Worm (Caenorhabditis elegans) whole organism, L1 larva: Measurements from ENCODE around the gene F32F2.4.

Experiments
- F16B12.6 ChIP-seq: fragments of 150-350 bp; optimal IDR thresholded peaks from 2 replicates; lab custom pipeline; 2014; ENCODE audit warnings: missing biosample characterization, missing genetic modification characterization
- ceh-63 ChIP-seq: fragments of 200-800 bp; sonication (Bioruptor generic); optimal IDR thresholded peaks from 2 replicates; lab custom pipeline; 2018; ENCODE audit warnings: mild to moderate bottlenecking, missing genetic modification characterization, missing compliant biosample characterization
- ceh-90 ChIP-seq: sonication (generic microtip); optimal IDR thresholded peaks from 2 replicates; lab custom pipeline; 2016; ENCODE audit warnings: missing genetic modification characterization, missing compliant biosample characterization
- ces-1 ChIP-seq: fragments of 150-350 bp; optimal IDR thresholded peaks from 2 replicates; lab custom pipeline; 2014; ENCODE audit warnings: missing biosample characterization, missing genetic modification reagents, missing genetic modification characterization
- dpl-1 ChIP-seq, 3 experiments: fragments of 150-350 bp in 2 of 3; sonication (generic microtip) in 1 of 3; optimal IDR thresholded peaks; 2 replicates each; lab custom pipeline; 2014 to 2017; ENCODE audit warnings: missing biosample characterization in 3 of 3, missing genetic modification characterization in 3 of 3, missing genetic modification reagents in 3 of 3
- efl-1 ChIP-seq, 4 experiments: fragments of 150-350 bp; optimal IDR thresholded peaks in 3 of 4; peaks in 1 of 4; 1 replicate in 1 of 4; 2 replicates in 3 of 4; lab custom pipeline; 2014; ENCODE audit warnings: missing biosample characterization in 2 of 4, missing genetic modification characterization in 2 of 4, missing genetic modification reagents in 2 of 4
- elt-2 ChIP-seq: sonication (generic microtip); optimal IDR thresholded peaks from 2 replicates; lab custom pipeline; 2016; ENCODE audit warnings: missing genetic modification characterization, mild to moderate bottlenecking, inconsistent platforms, missing compliant biosample characterization, missing genetic modification reagents
- elt-3 ChIP-seq, 6 experiments: fragments of 150-350 bp in 1 of 6; sonication (generic microtip); optimal IDR thresholded peaks; 2 replicates each; lab custom pipeline; 2017 to 2018; ENCODE audit warnings: missing biosample characterization in 6 of 6, missing genetic modification characterization in 6 of 6, inconsistent platforms in 1 of 6
- fos-1 ChIP-seq: fragments of 150-350 bp; optimal IDR thresholded peaks from 2 replicates; lab custom pipeline; 2014; ENCODE audit warnings: missing biosample characterization, missing genetic modification characterization
- hlh-4 ChIP-seq: sonication (generic microtip); optimal IDR thresholded peaks from 2 replicates; lab custom pipeline; 2016; ENCODE audit warnings: mild to moderate bottlenecking, missing genetic modification characterization, missing compliant biosample characterization
- hpl-2 ChIP-seq: fragments of 150-350 bp; optimal IDR thresholded peaks from 2 replicates; lab custom pipeline; 2014; ENCODE audit warnings: missing biosample characterization, missing genetic modification reagents, missing genetic modification characterization
- jun-1 ChIP-seq: fragments of 150-350 bp; optimal IDR thresholded peaks from 2 replicates; lab custom pipeline; 2014; ENCODE audit warnings: missing biosample characterization, missing genetic modification reagents, missing genetic modification characterization
- lin-13 ChIP-seq: fragments of 150-350 bp; optimal IDR thresholded peaks from 2 replicates; lab custom pipeline; 2014; ENCODE audit warnings: missing biosample characterization, missing genetic modification reagents, missing genetic modification characterization
- lin-14 ChIP-seq: fragments of 200-800 bp; sonication (Bioruptor generic); optimal IDR thresholded peaks from 2 replicates; lab custom pipeline; 2018; ENCODE audit warnings: mild to moderate bottlenecking, missing genetic modification characterization, moderate library complexity, missing compliant biosample characterization
- lin-35 ChIP-seq, 2 experiments: fragments of 150-350 bp; optimal IDR thresholded peaks; 2 replicates each; lab custom pipeline; 2014; ENCODE audit warnings: missing biosample characterization in 2 of 2, missing genetic modification characterization in 2 of 2, missing genetic modification reagents in 2 of 2
- lir-3 ChIP-seq: sonication (generic microtip); optimal IDR thresholded peaks from 2 replicates; lab custom pipeline; 2016; ENCODE audit warnings: mild to moderate bottlenecking, missing genetic modification characterization, moderate library complexity, missing compliant biosample characterization; ENCODE audit not compliant: poor library complexity
- lsy-2 ChIP-seq, 2 experiments: fragments of 150-350 bp; optimal IDR thresholded peaks; 2 replicates each; lab custom pipeline; 2014; ENCODE audit warnings: missing biosample characterization in 2 of 2, missing genetic modification characterization in 2 of 2
- nhr-19 ChIP-seq: fragments of 200-800 bp; sonication (Bioruptor generic); conservative IDR thresholded peaks from 2 replicates; pipeline ENCODE4 v1.3.6; 2022; ENCODE audit warnings: missing genetic modification characterization, missing compliant biosample characterization
- nhr-20 ChIP-seq: sonication (generic microtip); optimal IDR thresholded peaks from 2 replicates; lab custom pipeline; 2016; ENCODE audit warnings: mild to moderate bottlenecking, missing genetic modification characterization, missing compliant biosample characterization
- nhr-237 ChIP-seq: fragments of 150-350 bp; optimal IDR thresholded peaks from 2 replicates; lab custom pipeline; 2014; ENCODE audit warnings: missing biosample characterization, missing genetic modification characterization
- nhr-28 ChIP-seq: fragments of 150-350 bp; optimal IDR thresholded peaks from 2 replicates; lab custom pipeline; 2014; ENCODE audit warnings: missing biosample characterization, missing genetic modification characterization
- nhr-71 ChIP-seq: sonication (generic microtip); optimal IDR thresholded peaks from 2 replicates; lab custom pipeline; 2016; ENCODE audit warnings: mild to moderate bottlenecking, missing genetic modification characterization, moderate library complexity, missing compliant biosample characterization
- nhr-84 ChIP-seq: sonication (generic microtip); optimal IDR thresholded peaks from 2 replicates; lab custom pipeline; 2017; ENCODE audit warnings: missing biosample characterization, missing genetic modification characterization
- nhr-85 ChIP-seq: sonication (generic microtip); peaks from one replicate; lab custom pipeline; 2016; ENCODE audit warnings: missing genetic modification characterization, inconsistent platforms, missing compliant biosample characterization
- nhr-90 ChIP-seq: sonication (generic microtip); optimal IDR thresholded peaks from 2 replicates; lab custom pipeline; 2016; ENCODE audit warnings: mild to moderate bottlenecking, missing genetic modification characterization, missing compliant biosample characterization; ENCODE audit not compliant: poor library complexity
- pag-3 ChIP-seq: sonication (generic microtip); optimal IDR thresholded peaks from 2 replicates; lab custom pipeline; 2017; ENCODE audit warnings: missing genetic modification characterization, mild to moderate bottlenecking, missing compliant biosample characterization, antibody characterized with exemption, borderline replicate concordance; ENCODE audit not compliant: insufficient read depth
- pax-3 ChIP-seq: fragments of 200-800 bp; sonication (Bioruptor generic); optimal IDR thresholded peaks from 2 replicates; lab custom pipeline; 2018; ENCODE audit warnings: mild to moderate bottlenecking, missing genetic modification characterization, moderate library complexity, missing compliant biosample characterization
- pqm-1 ChIP-seq: sonication (generic microtip); optimal IDR thresholded peaks from 3 replicates; lab custom pipeline; 2017; ENCODE audit warnings: missing biosample characterization, missing genetic modification characterization
- snpc-4 ChIP-seq: fragments of 150-350 bp; optimal IDR thresholded peaks from 2 replicates; lab custom pipeline; 2014; ENCODE audit warnings: missing biosample characterization, missing genetic modification characterization
- sup-37 ChIP-seq: fragments of 200-800 bp; sonication (Bioruptor generic); optimal IDR thresholded peaks from 2 replicates; lab custom pipeline; 2018; ENCODE audit warnings: mild to moderate bottlenecking, missing genetic modification characterization, missing compliant biosample characterization
- swsn-7 ChIP-seq: sonication (generic microtip); optimal IDR thresholded peaks from 2 replicates; lab custom pipeline; 2016; ENCODE audit warnings: missing genetic modification characterization, missing compliant biosample characterization
- tbx-2 ChIP-seq: sonication (generic microtip); optimal IDR thresholded peaks from 2 replicates; lab custom pipeline; 2016; ENCODE audit warnings: missing genetic modification characterization, missing compliant biosample characterization
- tlp-1 ChIP-seq: fragments of 150-350 bp; optimal IDR thresholded peaks from 2 replicates; lab custom pipeline; 2014; ENCODE audit warnings: missing biosample characterization, missing genetic modification characterization
- unc-130 ChIP-seq: fragments of 150-350 bp; optimal IDR thresholded peaks from 2 replicates; lab custom pipeline; 2017; ENCODE audit warnings: missing biosample characterization, missing genetic modification characterization, inconsistent platforms
- zip-4 ChIP-seq: fragments of 200-800 bp; sonication (Bioruptor generic); optimal IDR thresholded peaks from 2 replicates; lab custom pipeline; 2018; ENCODE audit warnings: mild to moderate bottlenecking, missing genetic modification characterization, moderate library complexity, missing compliant biosample characterization

Gene F32F2.4

DNA sequence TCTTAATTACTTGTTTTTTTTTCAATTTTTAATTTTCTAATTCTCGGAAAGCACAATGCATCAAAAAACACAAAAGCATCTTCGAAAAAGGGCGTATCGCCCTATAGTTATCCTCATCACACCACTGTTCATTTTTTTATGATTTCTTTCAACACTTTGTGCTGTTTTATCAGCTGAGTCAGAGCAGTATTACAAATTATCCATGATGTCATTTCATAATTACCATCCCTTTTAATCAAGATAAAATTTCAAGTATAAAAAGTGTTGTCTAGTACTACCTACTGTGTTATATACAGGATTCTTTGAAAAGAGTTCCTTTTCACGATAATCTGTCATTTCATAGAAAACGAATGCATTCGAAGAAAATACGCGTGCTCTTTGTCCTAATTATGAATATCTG, 9.4 kb upstream of the F32F2.4 start (continued):
- no peak for TF ChIP-seq pag-3 (tag; lab: Kevin White, UChicago)
- peak; percentile 38 for TF ChIP-seq nhr-71
- TF ChIP-seq zip-4 (GFP tag; lab: Kevin White, UChicago): no peak
- TF ChIP-seq dpl-1 (GFP tag; optimal IDR thresholded peaks at IDR 0.05; lab: Kevin White, UChicago): no peak
- no peak for TF ChIP-seq hpl-2 (GFP tag; lab: Kevin White, UChicago)
- TF ChIP-seq elt-3 (tag; optimal IDR thresholded peaks at IDR 0.05; lab: Kevin White, UChicago): no peak
- TF ChIP-seq pqm-1 (tag; lab: Kevin White, UChicago): no peak
- no peak for TF ChIP-seq nhr-85
- TF ChIP-seq efl-1 (optimal IDR thresholded peaks at IDR 0.05; lab: Kevin White, UChicago): no peak
- TF ChIP-seq efl-1 (GFP tag; optimal IDR thresholded peaks at IDR 0.05 in 1 of 2; lab: Kevin White, UChicago): peak in 1 of 2 experiments; percentile 74
- no peak for TF ChIP-seq lir-3 (tag; lab: Kevin White, UChicago)
- TF ChIP-seq nhr-28 (tag; lab: Kevin White, UChicago): no peak

DNA sequence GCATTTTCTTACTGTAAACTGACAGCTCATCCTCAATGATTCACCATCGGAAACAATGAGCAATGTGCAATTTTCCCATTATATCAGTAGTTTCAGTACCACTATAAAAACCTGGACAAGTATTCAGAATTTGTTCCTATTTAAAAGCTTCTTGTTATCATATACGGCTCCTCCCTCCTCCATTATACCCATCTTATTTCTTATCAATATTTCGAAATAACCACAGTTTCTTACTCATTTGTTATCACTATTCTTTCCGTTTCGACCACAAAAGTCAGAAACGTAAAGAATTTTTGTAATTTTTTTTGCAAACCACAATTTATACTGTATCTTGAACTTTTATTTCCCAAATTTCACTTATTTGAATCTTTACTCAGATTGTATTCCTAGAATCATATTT, 8.0 kb upstream of the F32F2.4 start:
- TF ChIP-seq jun-1 (tag; lab: Kevin White, UChicago): peak; percentile 15
- no peak for TF ChIP-seq tbx-2 (tag; lab: Kevin White, UChicago)
- peak; percentile 37 for TF ChIP-seq tlp-1 (tag; lab: Kevin White, UChicago)
- TF ChIP-seq elt-2 (tag; lab: Kevin White, UChicago): peak; percentile 96
- no peak for TF ChIP-seq ces-1 (GFP tag; lab: Kevin White, UChicago)
- peak; percentile 59 for TF ChIP-seq pqm-1 (tag; lab: Kevin White, UChicago)
- TF ChIP-seq pax-3 (tag; lab: Kevin White, UChicago): peak; percentile 80
- peak in 1 of 2 experiments; percentile 6 for TF ChIP-seq lsy-2 (tag; optimal IDR thresholded peaks at IDR 0.05; lab: Kevin White, UChicago)
- TF ChIP-seq, all 84 proteins: peak for 6

DNA sequence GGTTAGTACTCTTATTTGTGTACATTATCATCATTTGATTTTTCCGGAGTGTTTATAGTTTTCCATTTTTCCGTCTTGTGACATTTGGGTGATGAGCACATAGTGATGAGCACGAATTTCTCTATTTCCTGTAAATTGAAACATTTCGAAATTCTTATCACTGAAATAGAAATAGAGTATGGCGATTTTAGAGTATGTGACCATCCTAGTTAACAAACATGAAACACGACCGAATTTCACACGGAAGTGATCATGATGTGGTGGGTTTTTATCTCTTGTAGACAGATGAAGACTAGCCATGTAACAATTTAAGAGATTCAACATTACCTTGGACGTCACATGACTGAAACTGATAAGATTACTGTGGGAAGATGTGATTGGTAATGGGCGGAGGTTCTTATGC, 6.8 kb upstream of the F32F2.4 start:
- TF ChIP-seq jun-1 (tag; lab: Kevin White, UChicago): peak; percentile 87
- no peak for TF ChIP-seq unc-130 (tag; lab: Kevin White, UChicago)
- peak; percentile 83 for TF ChIP-seq hpl-2 (GFP tag; lab: Kevin White, UChicago)
- TF ChIP-seq ceh-90: no peak
- no peak for TF ChIP-seq efl-1 (optimal IDR thresholded peaks at IDR 0.05; lab: Kevin White, UChicago)
- peak in 1 of 2 experiments; percentile 83 for TF ChIP-seq efl-1 (GFP tag; optimal IDR thresholded peaks at IDR 0.05 in 1 of 2; lab: Kevin White, UChicago)
- TF ChIP-seq sup-37: no peak
- peak in 1 of 2 experiments; percentile 59 for TF ChIP-seq lin-35 (GFP tag; optimal IDR thresholded peaks at IDR 0.05; lab: Kevin White, UChicago)
- peak; percentile 25 for TF ChIP-seq nhr-20 (tag; lab: Kevin White, UChicago)
- peak in 1 of 2 experiments; percentile 60 for TF ChIP-seq lsy-2 (tag; optimal IDR thresholded peaks at IDR 0.05; lab: Kevin White, UChicago)
- TF ChIP-seq lin-14: peak; percentile 26
- TF ChIP-seq swsn-7 (tag; lab: Kevin White, UChicago): no peak
- TF ChIP-seq pax-3 (tag; lab: Kevin White, UChicago): peak; percentile 85
- TF ChIP-seq tlp-1 (tag; lab: Kevin White, UChicago): peak; percentile 83
- TF ChIP-seq snpc-4: no peak
- 0 out of 2 replicates have a peak, but pooled peaks have one; percentile 31 for TF ChIP-seq nhr-19 (GFP tag; lab: Robert Waterston, UW)
- TF ChIP-seq nhr-71: peak; percentile 44
- peak; percentile 100 for TF ChIP-seq elt-2 (tag; lab: Kevin White, UChicago)
- peak; percentile 86 for TF ChIP-seq pqm-1 (tag; lab: Kevin White, UChicago)
- TF ChIP-seq nhr-90 (tag; lab: Kevin White, UChicago): peak; percentile 58
- TF ChIP-seq nhr-84: no peak

DNA sequence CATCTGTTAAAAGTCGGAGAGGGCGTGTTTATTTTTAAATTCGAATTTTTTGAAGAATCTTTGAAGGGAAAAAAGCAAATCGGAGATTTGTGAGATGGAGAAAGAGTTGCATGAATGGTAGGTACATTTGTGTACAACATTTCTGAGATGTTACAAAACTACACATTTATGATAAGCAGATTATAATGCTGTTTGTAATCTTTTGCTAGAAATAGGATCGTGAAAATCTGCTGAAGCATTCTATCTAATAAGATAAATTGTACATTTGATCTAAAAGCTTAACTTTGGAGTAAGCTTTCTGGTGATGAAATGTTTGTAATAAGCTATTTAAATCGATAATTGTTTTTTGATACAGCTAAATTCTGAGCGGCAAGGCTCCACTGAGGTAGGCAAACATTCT, 3.8 kb upstream of the F32F2.4 start:
- TF ChIP-seq F16B12.6: no peak
- no peak for TF ChIP-seq lin-13
- no peak for TF ChIP-seq hlh-4
- TF ChIP-seq zip-4 (GFP tag; lab: Kevin White, UChicago): no peak
- TF ChIP-seq nhr-237 (tag; lab: Kevin White, UChicago): no peak
- TF ChIP-seq ceh-63 (GFP tag; lab: Kevin White, UChicago): no peak
- no peak for TF ChIP-seq nhr-20 (tag; lab: Kevin White, UChicago)
- no peak for TF ChIP-seq fos-1
- TF ChIP-seq lsy-2 (tag; optimal IDR thresholded peaks at IDR 0.05; lab: Kevin White, UChicago): no peak
